Worm (Caenorhabditis elegans) whole organism, L1 larva: ENCODE measurements around the gene K08D8.5.

Source experiments
- aha-1 ChIP-seq: fragments of 150-350 bp; optimal IDR thresholded peaks from 2 replicates; lab custom pipeline; 2014; ENCODE audit warnings: missing biosample characterization, missing genetic modification characterization
- ceh-8 ChIP-seq: fragments of 200-800 bp; sonication (Bioruptor generic); optimal IDR thresholded peaks from 2 replicates; lab custom pipeline; 2018; ENCODE audit warnings: mild to moderate bottlenecking, missing genetic modification characterization, moderate library complexity, missing compliant biosample characterization
- elt-3 ChIP-seq, 6 experiments: fragments of 150-350 bp in 1 of 6; sonication (generic microtip); optimal IDR thresholded peaks; 2 replicates each; lab custom pipeline; 2017 to 2018; ENCODE audit warnings: missing biosample characterization in 6 of 6, missing genetic modification characterization in 6 of 6, inconsistent platforms in 1 of 6
- lsy-2 ChIP-seq, 2 experiments: fragments of 150-350 bp; optimal IDR thresholded peaks; 2 replicates each; lab custom pipeline; 2014; ENCODE audit warnings: missing biosample characterization in 2 of 2, missing genetic modification characterization in 2 of 2
- mep-1 ChIP-seq: fragments of 150-350 bp; optimal IDR thresholded peaks from 2 replicates; lab custom pipeline; 2014; ENCODE audit warnings: missing biosample characterization, missing genetic modification characterization
- nhr-11 ChIP-seq: fragments of 150-350 bp; optimal IDR thresholded peaks from 2 replicates; lab custom pipeline; 2014; ENCODE audit warnings: missing biosample characterization, missing genetic modification characterization
- nhr-12 ChIP-seq: sonication (generic microtip); optimal IDR thresholded peaks from 2 replicates; lab custom pipeline; 2017; ENCODE audit warnings: missing biosample characterization, missing genetic modification characterization
- skn-1 ChIP-seq: fragments of 150-350 bp; optimal IDR thresholded peaks from 2 replicates; lab custom pipeline; 2014; ENCODE audit warnings: missing biosample characterization, missing genetic modification characterization
- tbx-2 ChIP-seq: sonication (generic microtip); optimal IDR thresholded peaks from 2 replicates; lab custom pipeline; 2016; ENCODE audit warnings: missing genetic modification characterization, missing compliant biosample characterization
- unc-62 ChIP-seq: fragments of 150-350 bp; optimal IDR thresholded peaks from 2 replicates; lab custom pipeline; 2014; ENCODE audit warnings: missing biosample characterization, missing genetic modification reagents, missing genetic modification characterization
- unc-86 ChIP-seq: sonication (generic microtip); optimal IDR thresholded peaks from 2 replicates; lab custom pipeline; 2016; ENCODE audit warnings: missing genetic modification characterization, missing compliant biosample characterization
- xbp-1 ChIP-seq: sonication (generic microtip); optimal IDR thresholded peaks from 2 replicates; lab custom pipeline; 2016; ENCODE audit warnings: missing genetic modification characterization, missing compliant biosample characterization
- ztf-11 ChIP-seq, 2 experiments: sonication (generic microtip); optimal IDR thresholded peaks; 2 replicates each; lab custom pipeline; 2016 to 2017; ENCODE audit warnings: missing genetic modification characterization in 2 of 2, missing biosample characterization in 1 of 2, missing compliant biosample characterization in 1 of 2

- TF ChIP-seq lsy-2 (tag; optimal IDR thresholded peaks at IDR 0.05; lab: Kevin White, UChicago) (no peak), nhr-11 (tag; lab: Kevin White, UChicago) (no peak), aha-1 (tag; lab: Kevin White, UChicago) (no peak), tbx-2 (tag; lab: Kevin White, UChicago) (no peak), nhr-12 (tag; lab: Kevin White, UChicago) (no peak), skn-1 (no peak), unc-62 (GFP tag; lab: Kevin White, UChicago) (no peak), ztf-11 (tag; optimal IDR thresholded peaks at IDR 0.05; lab: Kevin White, UChicago) (no peak), xbp-1 (tag; lab: Kevin White, UChicago) (no peak), elt-3 (tag; optimal IDR thresholded peaks at IDR 0.05; lab: Kevin White, UChicago) (no peak), unc-86 (tag; lab: Kevin White, UChicago) (no peak), ceh-8 (GFP tag; lab: Kevin White, UChicago) (no peak), mep-1 (tag; lab: Kevin White, UChicago) (no peak)
These were observed 28.7 kb downstream of the K08D8.5 start, which contains the start of gene ZK896.4 for ce11 chrIV:12883190-12883589.
